Worm (Caenorhabditis elegans) whole organism, L1 larva: Measurements from ENCODE around the gene C18D4.6.

Experiments
- C04F5.9 ChIP-seq: sonication (generic microtip); optimal IDR thresholded peaks from 2 replicates; lab custom pipeline; 2016; ENCODE audit warnings: missing genetic modification characterization, missing compliant biosample characterization
- C34B4.2 ChIP-seq: sonication (generic microtip); optimal IDR thresholded peaks from 2 replicates; lab custom pipeline; 2017; ENCODE audit warnings: mild to moderate bottlenecking, missing genetic modification characterization, missing compliant biosample characterization
- Y116A8C.19 ChIP-seq: sonication (generic microtip); optimal IDR thresholded peaks from 2 replicates; lab custom pipeline; 2016; ENCODE audit warnings: missing compliant biosample characterization, missing genetic modification characterization, borderline replicate concordance
- aha-1 ChIP-seq: fragments of 150-350 bp; optimal IDR thresholded peaks from 2 replicates; lab custom pipeline; 2014; ENCODE audit warnings: missing biosample characterization, missing genetic modification characterization
- alr-1 ChIP-seq: fragments of 200-800 bp; sonication (Bioruptor generic); optimal IDR thresholded peaks from 2 replicates; lab custom pipeline; 2018; ENCODE audit warnings: borderline replicate concordance, mild to moderate bottlenecking, missing genetic modification characterization, missing compliant biosample characterization
- aly-2 ChIP-seq: fragments of 150-350 bp; optimal IDR thresholded peaks from 2 replicates; lab custom pipeline; 2014; ENCODE audit warnings: missing biosample characterization, missing genetic modification characterization
- blmp-1 ChIP-seq: fragments of 150-350 bp; optimal IDR thresholded peaks from 2 replicates; lab custom pipeline; 2014; ENCODE audit warnings: missing biosample characterization, missing genetic modification characterization
- ceh-8 ChIP-seq: fragments of 200-800 bp; sonication (Bioruptor generic); optimal IDR thresholded peaks from 2 replicates; lab custom pipeline; 2018; ENCODE audit warnings: mild to moderate bottlenecking, missing genetic modification characterization, moderate library complexity, missing compliant biosample characterization
- ceh-82 ChIP-seq, 3 experiments: fragments of 150-350 bp in 1 of 3; sonication (generic microtip) in 2 of 3; optimal IDR thresholded peaks; 2 replicates each; lab custom pipeline; 2014 to 2017; ENCODE audit warnings: missing biosample characterization in 3 of 3, missing genetic modification characterization in 3 of 3
- ceh-90 ChIP-seq: sonication (generic microtip); optimal IDR thresholded peaks from 2 replicates; lab custom pipeline; 2016; ENCODE audit warnings: missing genetic modification characterization, missing compliant biosample characterization
- dsc-1 ChIP-seq: sonication (generic microtip); optimal IDR thresholded peaks from 2 replicates; lab custom pipeline; 2016; ENCODE audit warnings: mild to moderate bottlenecking, missing genetic modification characterization, missing compliant biosample characterization
- elt-2 ChIP-seq: sonication (generic microtip); optimal IDR thresholded peaks from 2 replicates; lab custom pipeline; 2016; ENCODE audit warnings: missing genetic modification characterization, mild to moderate bottlenecking, inconsistent platforms, missing compliant biosample characterization, missing genetic modification reagents
- ets-5 ChIP-seq: fragments of 200-800 bp; sonication (Bioruptor generic); IDR thresholded peaks from 2 replicates; pipeline ENCODE4 v1.3.6; 2022; ENCODE audit warnings: missing genetic modification characterization, missing compliant biosample characterization
- fkh-4 ChIP-seq: sonication (generic microtip); optimal IDR thresholded peaks from 2 replicates; lab custom pipeline; 2016; ENCODE audit warnings: missing compliant biosample characterization, missing genetic modification characterization, borderline replicate concordance
- fos-1 ChIP-seq: fragments of 150-350 bp; optimal IDR thresholded peaks from 2 replicates; lab custom pipeline; 2014; ENCODE audit warnings: missing biosample characterization, missing genetic modification characterization
- irx-1 ChIP-seq: sonication (generic microtip); optimal IDR thresholded peaks from 2 replicates; lab custom pipeline; 2016; ENCODE audit warnings: missing genetic modification characterization, missing compliant biosample characterization
- isw-1 ChIP-seq: fragments of 200-800 bp; sonication (Bioruptor generic); IDR thresholded peaks from 2 replicates; pipeline ENCODE4 v1.3.6; 2022; ENCODE audit warnings: missing genetic modification characterization, missing compliant biosample characterization
- lin-13 ChIP-seq: fragments of 150-350 bp; optimal IDR thresholded peaks from 2 replicates; lab custom pipeline; 2014; ENCODE audit warnings: missing biosample characterization, missing genetic modification reagents, missing genetic modification characterization
- lin-14 ChIP-seq: fragments of 200-800 bp; sonication (Bioruptor generic); optimal IDR thresholded peaks from 2 replicates; lab custom pipeline; 2018; ENCODE audit warnings: mild to moderate bottlenecking, missing genetic modification characterization, moderate library complexity, missing compliant biosample characterization
- lin-39 ChIP-seq: fragments of 150-350 bp; optimal IDR thresholded peaks from 2 replicates; lab custom pipeline; 2014; ENCODE audit warnings: missing biosample characterization, missing genetic modification reagents, missing genetic modification characterization
- mdl-1 ChIP-seq, 2 experiments: fragments of 150-350 bp; optimal IDR thresholded peaks; 2 replicates each; lab custom pipeline; 2014 to 2017; ENCODE audit warnings: missing biosample characterization in 2 of 2, missing genetic modification characterization in 2 of 2, inconsistent platforms in 1 of 2
- mef-2 ChIP-seq: fragments of 150-350 bp; optimal IDR thresholded peaks from 2 replicates; lab custom pipeline; 2014; ENCODE audit warnings: missing biosample characterization, missing genetic modification characterization
- mep-1 ChIP-seq: fragments of 150-350 bp; optimal IDR thresholded peaks from 2 replicates; lab custom pipeline; 2014; ENCODE audit warnings: missing biosample characterization, missing genetic modification characterization
- nhr-28 ChIP-seq: fragments of 150-350 bp; optimal IDR thresholded peaks from 2 replicates; lab custom pipeline; 2014; ENCODE audit warnings: missing biosample characterization, missing genetic modification characterization
- nhr-71 ChIP-seq: sonication (generic microtip); optimal IDR thresholded peaks from 2 replicates; lab custom pipeline; 2016; ENCODE audit warnings: mild to moderate bottlenecking, missing genetic modification characterization, moderate library complexity, missing compliant biosample characterization
- rnt-1 ChIP-seq: sonication (generic microtip); optimal IDR thresholded peaks from 2 replicates; lab custom pipeline; 2016; ENCODE audit warnings: mild to moderate bottlenecking, missing genetic modification characterization, moderate library complexity, missing compliant biosample characterization
- snpc-4 ChIP-seq: fragments of 150-350 bp; optimal IDR thresholded peaks from 2 replicates; lab custom pipeline; 2014; ENCODE audit warnings: missing biosample characterization, missing genetic modification characterization
- sox-4 ChIP-seq: sonication (generic microtip); optimal IDR thresholded peaks from 2 replicates; lab custom pipeline; 2016; ENCODE audit warnings: missing genetic modification characterization, missing compliant biosample characterization
- sptf-1 ChIP-seq: fragments of 150-350 bp; optimal IDR thresholded peaks from 2 replicates; lab custom pipeline; 2014; ENCODE audit warnings: missing biosample characterization, missing genetic modification characterization
- sup-37 ChIP-seq: fragments of 200-800 bp; sonication (Bioruptor generic); optimal IDR thresholded peaks from 2 replicates; lab custom pipeline; 2018; ENCODE audit warnings: mild to moderate bottlenecking, missing genetic modification characterization, missing compliant biosample characterization
- swsn-7 ChIP-seq: sonication (generic microtip); optimal IDR thresholded peaks from 2 replicates; lab custom pipeline; 2016; ENCODE audit warnings: missing genetic modification characterization, missing compliant biosample characterization
- tlp-1 ChIP-seq: fragments of 150-350 bp; optimal IDR thresholded peaks from 2 replicates; lab custom pipeline; 2014; ENCODE audit warnings: missing biosample characterization, missing genetic modification characterization
- unc-62 ChIP-seq: fragments of 150-350 bp; optimal IDR thresholded peaks from 2 replicates; lab custom pipeline; 2014; ENCODE audit warnings: missing biosample characterization, missing genetic modification reagents, missing genetic modification characterization
- unc-98 ChIP-seq: fragments of 200-800 bp; sonication (Bioruptor generic); IDR thresholded peaks from 2 replicates; pipeline ENCODE4 v1.3.6; 2022; ENCODE audit warnings: missing genetic modification characterization, missing compliant biosample characterization
- ztf-4 ChIP-seq: fragments of 150-350 bp; optimal IDR thresholded peaks from 2 replicates; lab custom pipeline; 2014; ENCODE audit warnings: missing biosample characterization, missing genetic modification characterization

Gene C18D4.6

DNA sequence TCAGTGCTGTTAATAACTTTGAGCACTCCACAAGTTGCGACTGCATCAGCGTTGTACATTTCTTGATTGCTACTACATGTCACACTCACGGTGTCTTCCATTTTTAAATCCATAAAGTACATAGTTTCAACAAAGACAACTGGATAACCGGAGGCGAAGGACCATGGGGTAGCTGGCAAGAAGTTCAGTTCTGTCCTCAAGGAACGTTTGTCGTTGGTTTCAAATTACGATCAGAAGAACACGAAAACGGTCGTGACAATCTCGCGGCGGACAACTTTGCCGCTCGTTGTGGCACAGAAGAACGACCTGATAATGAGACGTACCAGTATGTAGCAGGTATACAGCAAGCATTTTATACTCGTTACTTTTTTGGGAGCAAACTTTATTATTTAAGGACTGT, 5.5 kb downstream of the C18D4.6 start, which contains the start of gene C18D4.3:
Gene C18D4.3, minus strand, starts transcription at position 101 of the 400 bp plus-strand sequence.
- TF ChIP-seq sptf-1 (tag; lab: Kevin White, UChicago) (no peak), aha-1 (no peak), mef-2 (tag; lab: Kevin White, UChicago) (no peak), ztf-4 (no peak), isw-1 (no peak)

DNA sequence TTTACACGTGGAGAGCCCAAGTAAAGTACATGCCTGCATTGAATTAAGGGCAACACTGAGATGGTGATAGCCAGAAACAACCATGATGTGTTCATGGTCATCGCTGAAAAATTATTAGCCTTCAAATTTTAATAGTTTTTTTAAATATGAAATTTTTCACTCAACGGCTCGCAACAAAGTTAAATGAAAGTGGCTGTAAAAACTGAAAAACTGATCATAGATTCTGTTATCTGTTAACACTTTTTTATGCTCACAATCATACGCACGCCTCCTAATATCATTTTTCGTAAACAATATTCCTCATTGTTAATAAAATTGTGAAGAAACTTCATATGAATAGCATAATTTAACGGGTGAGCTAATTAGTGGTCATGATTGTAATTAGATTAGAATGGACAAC, 6.8 kb downstream of the C18D4.6 start, which contains the start of gene C18D4.4:
Gene C18D4.4, minus strand, starts transcription at position 101 of the 400 bp plus-strand sequence.
- TF ChIP-seq sup-37 (GFP tag; lab: Kevin White, UChicago) = no peak

DNA sequence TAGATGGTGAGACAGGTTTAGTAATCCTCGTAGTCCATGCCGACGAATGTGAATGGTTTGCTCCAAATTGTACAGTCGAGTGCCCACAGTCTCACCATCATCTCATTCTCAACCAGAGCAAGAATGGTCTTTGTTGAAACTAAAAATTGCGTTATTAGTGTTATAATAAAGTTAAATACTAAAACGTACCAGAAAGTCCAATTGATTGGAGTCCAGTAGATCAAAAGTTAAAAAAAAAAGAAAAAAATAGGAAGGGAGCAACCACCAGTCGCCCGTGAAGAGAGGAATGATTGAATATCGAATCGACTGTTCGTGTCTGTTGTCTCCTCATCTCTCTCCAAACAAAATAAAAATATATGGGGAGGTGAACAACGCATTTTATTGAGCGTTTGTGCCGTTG, 7.7 kb downstream of the C18D4.6 start, which contains the start of gene C18D4.12:
Gene C18D4.12, minus strand, starts transcription at position 101 of the 400 bp plus-strand sequence.
- TF ChIP-seq elt-2 = no peak
- TF ChIP-seq ceh-82 (tag; optimal IDR thresholded peaks at IDR 0.05; lab: Kevin White, UChicago) = no peak
- TF ChIP-seq irx-1 (tag; lab: Kevin White, UChicago) = no peak
- TF ChIP-seq unc-62 (GFP tag; lab: Kevin White, UChicago) = no peak
- no peak for TF ChIP-seq sox-4 (tag; lab: Kevin White, UChicago)
- TF ChIP-seq snpc-4 (tag; lab: Kevin White, UChicago) = no peak
- no peak for TF ChIP-seq alr-1
- no peak for TF ChIP-seq mdl-1 (tag; optimal IDR thresholded peaks at IDR 0.05; lab: Kevin White, UChicago)
- TF ChIP-seq Y116A8C.19 (tag; lab: Kevin White, UChicago) = no peak
- TF ChIP-seq mef-2 (tag; lab: Kevin White, UChicago) = no peak

DNA sequence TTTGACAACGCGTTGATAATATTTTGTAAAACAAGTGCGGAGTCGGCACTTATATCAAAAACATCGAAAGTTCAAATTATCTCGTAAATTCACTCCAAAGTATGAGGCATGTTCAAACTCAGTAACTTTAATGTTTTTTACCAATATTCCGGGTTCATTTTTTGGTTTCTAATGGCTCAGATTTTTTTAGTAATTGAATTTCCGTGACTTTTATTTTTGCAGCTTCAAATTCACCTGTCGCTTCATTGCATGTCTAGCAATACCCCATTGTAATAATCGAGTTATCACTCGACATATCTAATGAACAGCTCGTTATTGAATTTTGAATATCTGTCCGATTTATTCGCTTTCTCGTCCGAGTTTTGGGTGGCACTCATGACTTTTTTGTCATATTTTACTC, 10.4 kb downstream of the C18D4.6 start, which contains the start of gene srz-90:
Gene srz-90, plus strand, starts transcription at position 301 of the 400 bp plus-strand sequence.
- TF ChIP-seq C04F5.9 (no peak), blmp-1 (tag; lab: Kevin White, UChicago) (no peak), rnt-1 (tag; lab: Kevin White, UChicago) (no peak), unc-98 (GFP tag; lab: Robert Waterston, UW) (no peak), ceh-90 (no peak), dsc-1 (tag; lab: Kevin White, UChicago) (no peak), ztf-4 (no peak), sup-37 (GFP tag; lab: Kevin White, UChicago) (no peak), lin-14 (GFP tag; lab: Kevin White, UChicago) (no peak), ceh-82 (tag; optimal IDR thresholded peaks at IDR 0.05; lab: Kevin White, UChicago) (no peak), fkh-4 (tag; lab: Kevin White, UChicago) (no peak)

DNA sequence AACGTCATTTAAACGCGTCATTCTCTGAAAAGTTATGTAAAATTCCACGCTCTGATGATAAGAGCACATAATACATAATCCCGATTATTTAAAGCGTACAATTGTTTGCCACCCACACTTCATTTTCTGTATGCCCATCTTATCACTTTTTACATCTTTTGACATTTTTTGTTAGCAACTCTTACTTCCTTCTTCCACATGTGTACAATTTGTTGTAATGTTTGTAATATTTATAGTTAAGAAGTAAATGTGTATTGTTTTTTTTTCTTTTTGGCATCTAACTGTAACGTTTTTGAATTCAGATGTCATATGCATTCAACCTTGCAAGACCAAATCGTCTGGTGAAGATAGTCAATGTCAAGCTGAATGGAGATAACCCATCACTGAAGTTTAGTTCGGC, 17.4 kb downstream of the C18D4.6 start, which contains the start of gene fbxa-136:
Gene fbxa-136, plus strand, starts transcription at position 301 of the 400 bp plus-strand sequence.
- TF ChIP-seq fos-1 (tag; lab: Kevin White, UChicago) = no peak
- TF ChIP-seq mep-1 (tag; lab: Kevin White, UChicago) = no peak
- TF ChIP-seq aly-2 (tag; lab: Kevin White, UChicago) = no peak
- TF ChIP-seq rnt-1 (tag; lab: Kevin White, UChicago) = no peak
- no peak for TF ChIP-seq unc-62 (GFP tag; lab: Kevin White, UChicago)
- TF ChIP-seq ceh-8 = no peak
- TF ChIP-seq tlp-1 = no peak
- no peak for TF ChIP-seq lin-39 (tag; lab: Kevin White, UChicago)
- TF ChIP-seq nhr-28 (tag; lab: Kevin White, UChicago) = no peak
- no peak for TF ChIP-seq irx-1 (tag; lab: Kevin White, UChicago)
- no peak for TF ChIP-seq nhr-71 (tag; lab: Kevin White, UChicago)
- no peak for TF ChIP-seq dsc-1 (tag; lab: Kevin White, UChicago)
- TF ChIP-seq lin-13 (GFP tag; lab: Kevin White, UChicago) = no peak
- TF ChIP-seq unc-98 (GFP tag; lab: Robert Waterston, UW) = no peak
- no peak for TF ChIP-seq ceh-82 (tag; optimal IDR thresholded peaks at IDR 0.05; lab: Kevin White, UChicago)
- no peak for TF ChIP-seq ets-5
- TF ChIP-seq C34B4.2 (tag; lab: Kevin White, UChicago) = no peak
- no peak for TF ChIP-seq snpc-4 (tag; lab: Kevin White, UChicago)
- no peak for TF ChIP-seq swsn-7 (tag; lab: Kevin White, UChicago)
